Fruit fly (Drosophila melanogaster): Measurements from ENCODE around the gene CG31688.

CG31688 gene

dm6 chr2L:20479694-20480093, 53.7 kb downstream of the CG31688 start:
- TF ChIP-seq CG6792 (GFP tag; optimal IDR thresholded peaks at IDR 0.05) (no peak), dsx (GFP tag; optimal IDR thresholded peaks at IDR 0.05; ENCODE audit: poor library complexity, severe bottlenecking) (no peak), CG10631 (GFP tag; optimal IDR thresholded peaks at IDR 0.05) (peak; percentile 20), CG6276 (GFP tag; optimal IDR thresholded peaks at IDR 0.05) (peak; percentile 26), acj6 (GFP tag; optimal IDR thresholded peaks at IDR 0.05) (no peak), fd59A (GFP tag; optimal IDR thresholded peaks at IDR 0.05) (no peak), cyc (GFP tag; optimal IDR thresholded peaks at IDR 0.05) (no peak), CG15336 (GFP tag; IDR thresholded peaks at IDR 0.05) (0 out of 2 replicates have a peak, but pooled peaks have one; percentile 29), Hr4 (GFP tag; optimal IDR thresholded peaks at IDR 0.05) (peak; percentile 54), CG4318 (GFP tag; optimal IDR thresholded peaks at IDR 0.05) (peak; percentile 18), Ets96B (tag; optimal IDR thresholded peaks at IDR 0.05) (peak; percentile 9), spab (GFP tag; optimal IDR thresholded peaks at IDR 0.05) (no peak), OdsH (GFP tag; optimal IDR thresholded peaks at IDR 0.05) (peak; percentile 18), Ets21C (GFP tag; optimal IDR thresholded peaks at IDR 0.05) (no peak), CG3919 (GFP tag; optimal IDR thresholded peaks at IDR 0.05) (peak; percentile 13), achi (GFP tag; optimal IDR thresholded peaks at IDR 0.05) (peak; percentile 7), CG34406 (GFP tag; optimal IDR thresholded peaks at IDR 0.05) (no peak), CG11762 (GFP tag; optimal IDR thresholded peaks at IDR 0.05; ENCODE audit: insufficient read depth) (peak; percentile 7), CG9139 (GFP tag; optimal IDR thresholded peaks at IDR 0.05) (no peak), Eip78C (GFP tag) (peak; percentile 57), CG3032 (tag; optimal IDR thresholded peaks at IDR 0.05) (no peak), CG8119 (GFP tag; IDR thresholded peaks at IDR 0.05) (peak; percentile 48; the same call in 2 of the 3 replicates), eg (GFP tag; IDR thresholded peaks at IDR 0.05) (peak; percentile 50; the same call in 2 of the 3 replicates), Met (GFP tag; optimal IDR thresholded peaks at IDR 0.05) (no peak), CG7368 (GFP tag; optimal IDR thresholded peaks at IDR 0.05) (no peak), Sox102F (GFP tag; optimal IDR thresholded peaks at IDR 0.05) (no peak), pdm3 (GFP tag; optimal IDR thresholded peaks at IDR 0.05) (peak; percentile 3), CG11294 (GFP tag; IDR thresholded peaks at IDR 0.05) (no peak), CG6163 (GFP tag; IDR thresholded peaks at IDR 0.05) (peak; percentile 43; the same call in 2 of the 3 replicates), Lpt (GFP tag; optimal IDR thresholded peaks at IDR 0.05) (no peak), CG10669 (GFP tag; optimal IDR thresholded peaks at IDR 0.05) (no peak), topi (GFP tag; optimal IDR thresholded peaks at IDR 0.05) (no peak), Gug (GFP tag; IDR thresholded peaks at IDR 0.05) (peak; percentile 44; the same call in 1 of the 2 replicates), CG8632 (GFP tag; optimal IDR thresholded peaks at IDR 0.05) (no peak), Blimp-1 (GFP tag; optimal IDR thresholded peaks at IDR 0.05) (no peak), CG32006 (GFP tag; optimal IDR thresholded peaks at IDR 0.05) (peak; percentile 33), Smox (GFP tag; optimal IDR thresholded peaks at IDR 0.05) (no peak), esn (GFP tag; optimal IDR thresholded peaks at IDR 0.05) (no peak), Hr39 (GFP tag; optimal IDR thresholded peaks at IDR 0.05) (no peak), vri (GFP tag; optimal IDR thresholded peaks at IDR 0.05) (no peak)

- no peak for TF ChIP-seq CG6854 (GFP tag; optimal IDR thresholded peaks at IDR 0.05)
- no peak for TF ChIP-seq CG34406 (GFP tag; optimal IDR thresholded peaks at IDR 0.05)
- no peak for TF ChIP-seq Hr39 (GFP tag; optimal IDR thresholded peaks at IDR 0.05)
- no peak for TF ChIP-seq CG15336 (GFP tag; IDR thresholded peaks at IDR 0.05)
- no peak for TF ChIP-seq Lpt (GFP tag; optimal IDR thresholded peaks at IDR 0.05)
- no peak for TF ChIP-seq Sox14 (GFP tag; optimal IDR thresholded peaks at IDR 0.05)
- TF ChIP-seq achi (GFP tag; optimal IDR thresholded peaks at IDR 0.05), result no peak
- no peak for TF ChIP-seq CG3919 (GFP tag; optimal IDR thresholded peaks at IDR 0.05)
- no peak for TF ChIP-seq Blimp-1 (GFP tag; optimal IDR thresholded peaks at IDR 0.05)
- no peak for TF ChIP-seq CG6792 (GFP tag; optimal IDR thresholded peaks at IDR 0.05)
- no peak for TF ChIP-seq Hr4 (GFP tag; optimal IDR thresholded peaks at IDR 0.05)
- TF ChIP-seq Eip78C (GFP tag), result no peak
- TF ChIP-seq OdsH (GFP tag; optimal IDR thresholded peaks at IDR 0.05), result no peak
- no peak for TF ChIP-seq net (GFP tag; optimal IDR thresholded peaks at IDR 0.05)
- TF ChIP-seq fd85E (GFP tag; optimal IDR thresholded peaks at IDR 0.05), result no peak
- no peak for TF ChIP-seq CG31627 (GFP tag; optimal IDR thresholded peaks at IDR 0.05)
- TF ChIP-seq CG11762 (GFP tag; optimal IDR thresholded peaks at IDR 0.05; ENCODE audit: insufficient read depth), result no peak
These were observed 55.3 kb downstream of the CG31688 start for dm6 chr2L:20481139-20481858.
